Fruit fly (Drosophila melanogaster) whole organism: ENCODE measurements around the gene Cep290.

Experiments
- CG8478 ChIP-seq: fragments of >200 bp; optimal IDR thresholded peaks from 2 replicates; lab custom pipeline; 2018; ENCODE audit warnings: inconsistent platforms
- Dll ChIP-seq: fragments of >200 bp; optimal IDR thresholded peaks from 2 replicates; lab custom pipeline; 2017
- EcR ChIP-seq, 2 experiments: fragments of >200 bp; optimal IDR thresholded peaks; 2 replicates each; lab custom pipeline; 2017; ENCODE audit warnings: missing biosample characterization in 2 of 2, missing genetic modification characterization in 2 of 2, missing genetic modification reagents in 2 of 2
- pan ChIP-seq: fragments of >200 bp; optimal IDR thresholded peaks from 2 replicates; lab custom pipeline; 2017
- psq ChIP-seq: fragments of >200 bp; optimal IDR thresholded peaks from 2 replicates; lab custom pipeline; 2017
- usp ChIP-seq: fragments of >200 bp; optimal IDR thresholded peaks from 2 replicates; lab custom pipeline; 2017; ENCODE audit warnings: missing biosample characterization, missing genetic modification characterization, mixed read lengths

DNA sequence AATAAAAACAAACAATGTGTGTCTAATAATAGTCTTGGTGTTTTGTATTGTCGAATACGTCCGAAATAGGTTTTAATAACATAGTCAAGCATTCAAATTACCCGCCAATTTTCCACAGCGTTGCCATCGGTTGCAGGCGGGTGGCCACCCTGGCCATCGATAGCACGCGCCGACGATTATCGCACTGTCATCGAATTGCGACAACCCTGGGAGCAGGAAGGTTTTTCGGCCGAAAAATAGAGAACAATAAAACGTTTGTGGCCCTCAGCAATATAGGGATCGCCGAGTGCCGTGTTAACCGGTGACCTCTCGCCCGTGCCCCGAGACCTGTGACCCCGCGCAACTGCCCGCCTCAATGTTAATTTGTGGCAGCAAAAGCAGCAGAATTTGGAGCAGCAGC lies 28.0 kb downstream of the Cep290 start, which contains the start of gene Usp10:
- TF ChIP-seq pan (lab: Kevin White, UChicago) (no peak), psq (lab: Kevin White, UChicago) (no peak), CG8478 (lab: Kevin White, UChicago) (no peak), EcR (GFP tag; optimal IDR thresholded peaks at IDR 0.05; lab: Kevin White, UChicago) (no peak), usp (no peak), Dll (lab: Kevin White, UChicago) (no peak)
